1 worm cellular context compared by ENCODE assay signal in the genomic region with DNA sequence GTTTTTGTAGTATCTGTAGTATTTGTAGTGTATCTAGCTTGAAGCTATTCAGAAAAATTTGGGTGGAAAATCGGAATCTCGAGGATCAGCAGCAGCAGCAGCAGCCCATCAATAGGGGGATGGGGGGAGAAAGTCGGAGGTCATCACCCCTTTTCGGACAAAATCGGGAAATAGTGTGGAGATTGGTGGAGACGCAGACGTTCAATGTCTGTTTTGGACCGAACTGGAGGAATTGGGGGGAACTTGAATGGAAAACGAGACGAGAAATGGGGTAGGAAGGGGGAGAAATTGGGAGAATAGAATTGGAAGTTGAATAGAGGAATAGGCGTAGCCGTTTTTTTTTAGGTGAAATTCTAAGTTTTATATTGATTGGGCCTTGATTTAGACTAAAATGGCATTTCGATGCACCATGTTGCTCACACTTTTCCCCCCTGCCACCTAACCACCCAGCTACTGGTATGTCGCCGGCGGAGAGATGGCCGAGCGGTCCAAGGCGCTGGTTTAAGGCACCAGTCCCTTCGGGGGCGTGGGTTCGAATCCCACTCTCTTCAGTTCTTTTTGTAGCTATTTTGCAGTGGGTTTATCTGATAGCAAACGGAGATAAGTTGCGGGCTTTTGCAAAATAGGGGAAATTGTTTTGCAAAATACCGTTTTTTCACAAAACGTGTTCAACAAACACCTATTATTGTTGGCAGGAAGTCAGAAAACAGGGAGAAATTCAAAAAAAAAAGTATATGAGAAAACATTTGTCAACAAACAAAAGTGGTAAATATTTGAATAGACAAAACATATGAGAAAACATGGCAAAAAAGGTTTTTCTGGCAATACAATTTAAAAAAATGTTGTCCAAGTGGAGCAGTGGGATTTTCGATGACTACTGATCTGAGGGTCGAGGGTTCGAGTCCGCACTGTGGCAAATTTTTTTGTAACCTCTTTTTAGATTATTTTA.
TF ChIP-seq lines count a peak whose summit lies in the region.

No protein-coding gene starts in this region.

TF ChIP-seq in whole organism, L4 larva, 104 proteins besides CTCF, POLR2A, EP300 and RAD21 (continued from another document):
- TF ChIP-seq sdz-12 (GFP tag; optimal IDR thresholded peaks at IDR 0.05; lab: Kevin White, UChicago), result no peak
- peak; percentile 65; the same call in 1 of the 2 replicates for TF ChIP-seq pha-4 (GFP tag; IDR thresholded peaks at IDR 0.05; lab: Robert Waterston, UW)
- no peak for TF ChIP-seq pha-4 (tag; optimal IDR thresholded peaks at IDR 0.05; lab: Kevin White, UChicago)
- no peak for TF ChIP-seq F10B5.3 (tag; optimal IDR thresholded peaks at IDR 0.05; lab: Kevin White, UChicago)
- TF ChIP-seq ZK546.5 (tag; optimal IDR thresholded peaks at IDR 0.05; lab: Kevin White, UChicago), result no peak
- no peak for TF ChIP-seq ces-1 (GFP tag; optimal IDR thresholded peaks at IDR 0.05; lab: Kevin White, UChicago)
- TF ChIP-seq lin-15B (tag; optimal IDR thresholded peaks at IDR 0.05; lab: Kevin White, UChicago), result no peak
- peak; percentile 25; the same call in 1 of the 2 replicates for TF ChIP-seq mdt-29 (GFP tag; IDR thresholded peaks at IDR 0.05; lab: Robert Waterston, UW)
- TF ChIP-seq ctbp-1 (GFP tag; IDR thresholded peaks at IDR 0.05; lab: Robert Waterston, UW), result no peak
- TF ChIP-seq ztf-7 (tag; optimal IDR thresholded peaks at IDR 0.05; lab: Kevin White, UChicago), result no peak
- TF ChIP-seq ceh-62 (tag; optimal IDR thresholded peaks at IDR 0.05; lab: Kevin White, UChicago), result no peak
- no peak for TF ChIP-seq fos-1 (tag; optimal IDR thresholded peaks at IDR 0.05; lab: Kevin White, UChicago)
- no peak for TF ChIP-seq zag-1 (tag; optimal IDR thresholded peaks at IDR 0.05; lab: Kevin White, UChicago)
- no peak for TF ChIP-seq hif-1 (tag; optimal IDR thresholded peaks at IDR 0.05; lab: Kevin White, UChicago)
- no peak for TF ChIP-seq zfp-3 (GFP tag; conservative IDR thresholded peaks at IDR 0.05; lab: Robert Waterston, UW)
- TF ChIP-seq dmd-6 (GFP tag; IDR thresholded peaks at IDR 0.05; lab: Robert Waterston, UW), result peak; percentile 31
- TF ChIP-seq nhr-77 (tag; optimal IDR thresholded peaks at IDR 0.05; lab: Kevin White, UChicago), result no peak
- TF ChIP-seq ceh-82 (tag; optimal IDR thresholded peaks at IDR 0.05; lab: Kevin White, UChicago), result no peak
- peak in 1 of 2 experiments; percentile 42 for TF ChIP-seq unc-62 (GFP tag; optimal IDR thresholded peaks at IDR 0.05 in 1 of 2; lab: Kevin White, UChicago)
- TF ChIP-seq unc-62 (tag; optimal IDR thresholded peaks at IDR 0.05; lab: Kevin White, UChicago), result no peak
- 0 out of 4 replicates have a peak, but pooled peaks have one; percentile 37 to 53 for TF ChIP-seq madf-5 (GFP tag; IDR thresholded peaks at IDR 0.05; lab: Robert Waterston, UW)
- no peak for TF ChIP-seq duxl-1 (tag; optimal IDR thresholded peaks at IDR 0.05; lab: Kevin White, UChicago; ENCODE audit: poor library complexity)
- peak; percentile 53; the same call in 1 of the 2 replicates for TF ChIP-seq F26F4.8 (GFP tag; conservative IDR thresholded peaks at IDR 0.05; lab: Robert Waterston, UW)
- no peak for TF ChIP-seq ceh-32 (tag; optimal IDR thresholded peaks at IDR 0.05; lab: Kevin White, UChicago; ENCODE audit: poor library complexity)
- TF ChIP-seq lin-13 (GFP tag; optimal IDR thresholded peaks at IDR 0.05; lab: Kevin White, UChicago), result no peak
- no peak for TF ChIP-seq lin-29 (GFP tag; IDR thresholded peaks at IDR 0.05; lab: Robert Waterston, UW)
- TF ChIP-seq madf-9 (GFP tag; conservative IDR thresholded peaks at IDR 0.05; lab: Robert Waterston, UW), result 0 out of 2 replicates have a peak, but pooled peaks have one; percentile 4
- TF ChIP-seq arid-1 (GFP tag; conservative IDR thresholded peaks at IDR 0.05; lab: Robert Waterston, UW), result peak; percentile 67
- TF ChIP-seq spr-3 (GFP tag; optimal IDR thresholded peaks at IDR 0.05; lab: Kevin White, UChicago), result no peak
- no peak for TF ChIP-seq snpc-4 (tag; optimal IDR thresholded peaks at IDR 0.05; lab: Kevin White, UChicago)
- peak; percentile 29 for TF ChIP-seq nhr-28 (tag; optimal IDR thresholded peaks at IDR 0.05; lab: Kevin White, UChicago)
- TF ChIP-seq dmd-8 (GFP tag; IDR thresholded peaks at IDR 0.05; lab: Robert Waterston, UW), result peak; percentile 79; the same call in 1 of the 2 replicates
- no peak for TF ChIP-seq nhr-11 (tag; optimal IDR thresholded peaks at IDR 0.05; lab: Kevin White, UChicago)
- TF ChIP-seq rbr-2 (tag; optimal IDR thresholded peaks at IDR 0.05; lab: Kevin White, UChicago), result no peak
- no peak for TF ChIP-seq F49E8.2 (tag; optimal IDR thresholded peaks at IDR 0.05; lab: Kevin White, UChicago; ENCODE audit: borderline replicate concordance)
- no peak for TF ChIP-seq cey-2 (tag; optimal IDR thresholded peaks at IDR 0.05; lab: Kevin White, UChicago; ENCODE audit: borderline replicate concordance, insufficient read depth)
- TF ChIP-seq nhr-6 (tag; optimal IDR thresholded peaks at IDR 0.05; lab: Kevin White, UChicago), result no peak
- TF ChIP-seq T20F7.1 (GFP tag; optimal IDR thresholded peaks at IDR 0.05; lab: Kevin White, UChicago), result no peak
- TF ChIP-seq pqm-1 (tag; optimal IDR thresholded peaks at IDR 0.05; lab: Kevin White, UChicago), result no peak
- peak; percentile 90 for TF ChIP-seq egl-43 (GFP tag; IDR thresholded peaks at IDR 0.05; lab: Robert Waterston, UW)
- no peak for TF ChIP-seq snpc-1.2 (GFP tag; IDR thresholded peaks at IDR 0.05; lab: Robert Waterston, UW)
- TF ChIP-seq vab-7 (GFP tag; IDR thresholded peaks at IDR 0.05; lab: Robert Waterston, UW), result peak; percentile 65
- TF ChIP-seq nhr-10 (tag; optimal IDR thresholded peaks at IDR 0.05; lab: Kevin White, UChicago), result no peak
- no peak for TF ChIP-seq aha-1 (tag; lab: Kevin White, UChicago)
- peak in 1 of 2 experiments; percentile 26 for TF ChIP-seq daf-16 (GFP tag; optimal IDR thresholded peaks at IDR 0.05; lab: Kevin White, UChicago)
- peak; percentile 2 for TF ChIP-seq daf-16 (tag; optimal IDR thresholded peaks at IDR 0.05; lab: Kevin White, UChicago)
- no peak for TF ChIP-seq tag-97 (GFP tag; IDR thresholded peaks at IDR 0.05; lab: Robert Waterston, UW)
- TF ChIP-seq nhr-41 (GFP tag; IDR thresholded peaks at IDR 0.05; lab: Robert Waterston, UW), result no peak
- no peak for TF ChIP-seq daf-12 (tag; optimal IDR thresholded peaks at IDR 0.05; lab: Kevin White, UChicago)
- no peak for TF ChIP-seq F37D6.2 (tag; optimal IDR thresholded peaks at IDR 0.05; lab: Kevin White, UChicago)
- TF ChIP-seq php-3 (GFP tag; IDR thresholded peaks at IDR 0.05; lab: Robert Waterston, UW), result 0 out of 2 replicates have a peak, but pooled peaks have one; percentile 30
- TF ChIP-seq mdl-1 (tag; optimal IDR thresholded peaks at IDR 0.05; lab: Kevin White, UChicago), result no peak
- TF ChIP-seq attf-4 (tag; optimal IDR thresholded peaks at IDR 0.05; lab: Kevin White, UChicago), result no peak
- no peak for TF ChIP-seq nhr-48 (tag; optimal IDR thresholded peaks at IDR 0.05; lab: Kevin White, UChicago)
- TF ChIP-seq Y5F2A.4 (GFP tag; optimal IDR thresholded peaks at IDR 0.05; lab: Kevin White, UChicago), result no peak
- 0 out of 2 replicates have a peak, but pooled peaks have one; percentile 28 for TF ChIP-seq T26A8.4 (GFP tag; IDR thresholded peaks at IDR 0.05; lab: Robert Waterston, UW)
- no peak for TF ChIP-seq skn-1 (tag; optimal IDR thresholded peaks at IDR 0.05; lab: Kevin White, UChicago)
- no peak for TF ChIP-seq daf-19 (GFP tag; conservative IDR thresholded peaks at IDR 0.05; lab: Robert Waterston, UW)
- TF ChIP-seq Y105C5A.15 (GFP tag; IDR thresholded peaks at IDR 0.05; lab: Robert Waterston, UW), result 0 out of 2 replicates have a peak, but pooled peaks have one; percentile 65
- no peak for TF ChIP-seq daf-8 (GFP tag; IDR thresholded peaks at IDR 0.05; lab: Robert Waterston, UW)
- TF ChIP-seq unc-130 (GFP tag; optimal IDR thresholded peaks at IDR 0.05; lab: Kevin White, UChicago), result no peak
- peak; percentile 31 for TF ChIP-seq gei-8 (GFP tag; optimal IDR thresholded peaks at IDR 0.05; lab: Kevin White, UChicago)
- TF ChIP-seq zip-2 (tag; optimal IDR thresholded peaks at IDR 0.05; lab: Kevin White, UChicago), result no peak
- 0 out of 2 replicates have a peak, but pooled peaks have one; percentile 37 for TF ChIP-seq lin-1 (GFP tag; IDR thresholded peaks at IDR 0.05; lab: Robert Waterston, UW)
- TF ChIP-seq ZK337.2 (GFP tag; IDR thresholded peaks at IDR 0.05; lab: Robert Waterston, UW), result no peak
- TF ChIP-seq tra-1 (GFP tag; IDR thresholded peaks at IDR 0.05; lab: Robert Waterston, UW), result 0 out of 2 replicates have a peak, but pooled peaks have one; percentile 40
- no peak for TF ChIP-seq egl-27 (tag; optimal IDR thresholded peaks at IDR 0.05; lab: Kevin White, UChicago)
- TF ChIP-seq Y75B8A.6 (GFP tag; IDR thresholded peaks at IDR 0.05; lab: Robert Waterston, UW), result no peak
- no peak for TF ChIP-seq dmd-9 (GFP tag; IDR thresholded peaks at IDR 0.05; lab: Robert Waterston, UW)
- no peak for TF ChIP-seq F44E2.7 (GFP tag; IDR thresholded peaks at IDR 0.05; lab: Robert Waterston, UW)
- TF ChIP-seq hlh-30 (tag; optimal IDR thresholded peaks at IDR 0.05; lab: Kevin White, UChicago; ENCODE audit: insufficient read depth), result no peak
- TF ChIP-seq hlh-11 (tag; optimal IDR thresholded peaks at IDR 0.05; lab: Kevin White, UChicago), result peak; percentile 1
- no peak for TF ChIP-seq ceh-28 (tag; optimal IDR thresholded peaks at IDR 0.05; lab: Kevin White, UChicago)
- no peak for TF ChIP-seq nhr-76 (tag; optimal IDR thresholded peaks at IDR 0.05; lab: Kevin White, UChicago)
- TF ChIP-seq ztf-11 (tag; optimal IDR thresholded peaks at IDR 0.05; lab: Kevin White, UChicago), result no peak
- TF ChIP-seq mep-1 (tag; optimal IDR thresholded peaks at IDR 0.05; lab: Kevin White, UChicago), result no peak
- TF ChIP-seq nhr-237 (tag; optimal IDR thresholded peaks at IDR 0.05; lab: Kevin White, UChicago), result no peak
- TF ChIP-seq zip-11 (GFP tag; IDR thresholded peaks at IDR 0.05; lab: Robert Waterston, UW), result no peak
- no peak for TF ChIP-seq lsy-2 (tag; optimal IDR thresholded peaks at IDR 0.05; lab: Kevin White, UChicago)
- TF ChIP-seq dpl-1 (GFP tag; optimal IDR thresholded peaks at IDR 0.05; lab: Kevin White, UChicago), result no peak
- TF ChIP-seq Y48G9A.11 (GFP tag; IDR thresholded peaks at IDR 0.05; lab: Robert Waterston, UW), result no peak
- no peak for TF ChIP-seq nhr-25 (tag; optimal IDR thresholded peaks at IDR 0.05; lab: Kevin White, UChicago; ENCODE audit: borderline replicate concordance, insufficient read depth)
- no peak for TF ChIP-seq dve-1 (tag; optimal IDR thresholded peaks at IDR 0.05; lab: Kevin White, UChicago; ENCODE audit: insufficient read depth)
